Worm (Caenorhabditis elegans): ENCODE data around the gene srz-25.

ce11 chrV:17538279-17538896, 2.0 kb upstream of the srz-25 start, which contains the start of gene C18D4.6:
- TF ChIP-seq ama-1 (optimal IDR thresholded peaks at IDR 0.05) (no peak), B0310.2 (tag; optimal IDR thresholded peaks at IDR 0.05) (no peak), ceh-36 (tag; optimal IDR thresholded peaks at IDR 0.05) (no peak), pes-1 (GFP tag; IDR thresholded peaks at IDR 0.05) (no peak), tra-4 (tag; optimal IDR thresholded peaks at IDR 0.05) (no peak), flt-1 (GFP tag; IDR thresholded peaks at IDR 0.05) (no peak)
